Worm (Caenorhabditis elegans) whole organism, late embryonic: Measurements from ENCODE around the gene srh-145.

Source experiments
- lin-11 ChIP-seq: fragments of 200-800 bp; sonication (Bioruptor generic); optimal IDR thresholded peaks from 2 replicates; lab custom pipeline; 2018; ENCODE audit warnings: mild to moderate bottlenecking, missing genetic modification characterization, missing compliant biosample characterization
- pax-1 ChIP-seq: fragments of 150-350 bp; optimal IDR thresholded peaks from 2 replicates; lab custom pipeline; 2014; ENCODE audit warnings: missing biosample characterization, missing genetic modification characterization
- ref-2 ChIP-seq: sonication (generic microtip); optimal IDR thresholded peaks from 2 replicates; lab custom pipeline; 2016; ENCODE audit warnings: missing genetic modification characterization, missing compliant biosample characterization
- tbx-2 ChIP-seq: sonication (generic microtip); optimal IDR thresholded peaks from 2 replicates; lab custom pipeline; 2016; ENCODE audit warnings: missing genetic modification characterization, missing compliant biosample characterization
- unc-55 ChIP-seq: sonication (generic microtip); optimal IDR thresholded peaks from 2 replicates; lab custom pipeline; 2017; ENCODE audit warnings: missing biosample characterization, missing genetic modification reagents, missing genetic modification characterization

- TF ChIP-seq unc-55 (GFP tag; lab: Kevin White, UChicago) (no peak), lin-11 (no peak), tbx-2 (tag; lab: Kevin White, UChicago) (no peak), pax-1 (no peak), ref-2 (tag; lab: Kevin White, UChicago) (no peak)
Observed at ce11 chrV:16367575-16367974, 42.9 kb upstream of the srh-145 start, which contains the start of gene W08G11.3.
